Worm (Caenorhabditis elegans) whole organism, late embryonic: ENCODE results near the gene F40F8.12.

Experiments
- C38D4.7 ChIP-seq: fragments of 200-800 bp; sonication (Bioruptor generic); optimal IDR thresholded peaks from 2 replicates; lab custom pipeline; 2018; ENCODE audit warnings: mild to moderate bottlenecking, missing genetic modification characterization, moderate library complexity, missing compliant biosample characterization
- T23F11.4 ChIP-seq: fragments of 200-800 bp; sonication (Bioruptor generic); optimal IDR thresholded peaks from 2 replicates; lab custom pipeline; 2018; ENCODE audit warnings: mild to moderate bottlenecking, missing genetic modification characterization, missing compliant biosample characterization
- Y22D7AL.16 ChIP-seq: sonication (generic microtip); optimal IDR thresholded peaks from 2 replicates; lab custom pipeline; 2016; ENCODE audit warnings: missing genetic modification characterization, missing compliant biosample characterization
- ahr-1 ChIP-seq: sonication (generic microtip); optimal IDR thresholded peaks from 2 replicates; lab custom pipeline; 2016; ENCODE audit warnings: missing genetic modification characterization, missing compliant biosample characterization
- ceh-18 ChIP-seq: sonication (generic microtip); optimal IDR thresholded peaks from 2 replicates; lab custom pipeline; 2016; ENCODE audit warnings: missing genetic modification characterization, missing compliant biosample characterization
- ceh-19 ChIP-seq: fragments of 200-800 bp; sonication (Bioruptor generic); optimal IDR thresholded peaks from 2 replicates; lab custom pipeline; 2018; ENCODE audit warnings: mild to moderate bottlenecking, missing genetic modification characterization, missing compliant biosample characterization
- ceh-24 ChIP-seq: sonication (generic microtip); optimal IDR thresholded peaks from 2 replicates; lab custom pipeline; 2016; ENCODE audit warnings: mild to moderate bottlenecking, missing genetic modification characterization, missing compliant biosample characterization
- ceh-30 ChIP-seq: fragments of 150-350 bp; optimal IDR thresholded peaks from 2 replicates; lab custom pipeline; 2014; ENCODE audit warnings: missing biosample characterization, missing genetic modification characterization
- ceh-31 ChIP-seq: sonication (generic microtip); optimal IDR thresholded peaks from 2 replicates; lab custom pipeline; 2016; ENCODE audit warnings: missing genetic modification characterization, missing compliant biosample characterization
- ceh-6 ChIP-seq: fragments of 200-800 bp; sonication (Bioruptor generic); optimal IDR thresholded peaks from 2 replicates; lab custom pipeline; 2018; ENCODE audit warnings: mild to moderate bottlenecking, missing genetic modification characterization, missing compliant biosample characterization
- eyg-1 ChIP-seq: sonication (generic microtip); optimal IDR thresholded peaks from 2 replicates; lab custom pipeline; 2016; ENCODE audit warnings: missing genotype, missing genetic modification characterization, missing compliant biosample characterization
- fkh-10 ChIP-seq: fragments of 150-350 bp; optimal IDR thresholded peaks from 2 replicates; lab custom pipeline; 2014; ENCODE audit warnings: missing biosample characterization, missing genetic modification reagents, missing genetic modification characterization
- gmeb-2 ChIP-seq: sonication (generic microtip); optimal IDR thresholded peaks from 2 replicates; lab custom pipeline; 2016; ENCODE audit warnings: missing genetic modification characterization, inconsistent platforms, missing compliant biosample characterization
- hlh-15 ChIP-seq: sonication (generic microtip); optimal IDR thresholded peaks from 2 replicates; lab custom pipeline; 2016; ENCODE audit warnings: missing genetic modification characterization, missing compliant biosample characterization
- hlh-30 ChIP-seq: sonication (generic microtip); optimal IDR thresholded peaks from 2 replicates; lab custom pipeline; 2017; ENCODE audit warnings: antibody characterized with exemption, missing genetic modification characterization, missing compliant biosample characterization; ENCODE audit not compliant: insufficient read depth
- lin-11 ChIP-seq: fragments of 200-800 bp; sonication (Bioruptor generic); optimal IDR thresholded peaks from 2 replicates; lab custom pipeline; 2018; ENCODE audit warnings: mild to moderate bottlenecking, missing genetic modification characterization, missing compliant biosample characterization
- madf-2 ChIP-seq: sonication (generic microtip); optimal IDR thresholded peaks from 2 replicates; lab custom pipeline; 2017; ENCODE audit warnings: missing genetic modification characterization, missing compliant biosample characterization
- nfya-1 ChIP-seq: sonication (generic microtip); optimal IDR thresholded peaks from 2 replicates; lab custom pipeline; 2017; ENCODE audit warnings: missing genetic modification characterization, mild to moderate bottlenecking, missing compliant biosample characterization, antibody characterized with exemption, moderate library complexity
- nhr-11 ChIP-seq: fragments of 150-350 bp; optimal IDR thresholded peaks from 2 replicates; lab custom pipeline; 2014; ENCODE audit warnings: missing biosample characterization, missing genetic modification characterization
- npax-4 ChIP-seq: sonication (generic microtip); optimal IDR thresholded peaks from 2 replicates; lab custom pipeline; 2016; ENCODE audit warnings: missing genetic modification characterization, missing compliant biosample characterization
- pros-1 ChIP-seq: fragments of 150-350 bp; optimal IDR thresholded peaks from 2 replicates; lab custom pipeline; 2014; ENCODE audit warnings: missing biosample characterization, missing genetic modification reagents, missing genetic modification characterization
- ref-2 ChIP-seq: sonication (generic microtip); optimal IDR thresholded peaks from 2 replicates; lab custom pipeline; 2016; ENCODE audit warnings: missing genetic modification characterization, missing compliant biosample characterization
- rnt-1 ChIP-seq: sonication (generic microtip); optimal IDR thresholded peaks from 2 replicates; lab custom pipeline; 2016; ENCODE audit warnings: missing genetic modification characterization, missing compliant biosample characterization
- sdc-2 ChIP-seq: sonication (generic microtip); optimal IDR thresholded peaks from 2 replicates; lab custom pipeline; 2016; ENCODE audit warnings: missing genotype, missing genetic modification characterization, missing compliant biosample characterization
- sox-2 ChIP-seq: fragments of 200-800 bp; sonication (Bioruptor generic); IDR thresholded peaks from 2 replicates; pipeline ENCODE4 v1.3.6; 2022; ENCODE audit warnings: missing genetic modification reagents, missing genetic modification characterization, missing compliant biosample characterization
- sox-4 ChIP-seq: sonication (generic microtip); optimal IDR thresholded peaks from 2 replicates; lab custom pipeline; 2017; ENCODE audit warnings: mild to moderate bottlenecking, missing genetic modification characterization, inconsistent platforms, missing compliant biosample characterization
- tbx-7 ChIP-seq: sonication (generic microtip); optimal IDR thresholded peaks from 2 replicates; lab custom pipeline; 2016; ENCODE audit warnings: missing genotype, missing genetic modification characterization, missing compliant biosample characterization
- ttx-3 ChIP-seq: sonication (generic microtip); optimal IDR thresholded peaks from 2 replicates; lab custom pipeline; 2016; ENCODE audit warnings: missing genetic modification reagents, missing genetic modification characterization, missing compliant biosample characterization
- unc-3 ChIP-seq, 2 experiments: fragments of 200-800 bp in 1 of 2; sonication (Bioruptor generic) in 1 of 2; sonication (generic microtip) in 1 of 2; conservative IDR thresholded peaks in 1 of 2; optimal IDR thresholded peaks in 1 of 2; 2 replicates each; pipeline versions ENCODE4 v1.3.6 to Lab custom; 2016 to 2022; ENCODE audit warnings: missing compliant biosample characterization in 2 of 2, missing genetic modification characterization in 2 of 2, missing genetic modification reagents in 1 of 2
- unc-42 ChIP-seq: sonication (generic microtip); optimal IDR thresholded peaks from 2 replicates; lab custom pipeline; 2016; ENCODE audit warnings: missing genotype, missing genetic modification characterization, missing compliant biosample characterization
- unc-86 ChIP-seq: sonication (generic microtip); optimal IDR thresholded peaks from 2 replicates; lab custom pipeline; 2016; ENCODE audit warnings: missing genetic modification characterization, missing compliant biosample characterization

F40F8.12 gene

ce11 chrII:11129517-11129916 is at the start of gene F40F8.12:
Gene F40F8.12 (plus strand): TSS chrII:11129817.
- TF ChIP-seq pros-1 (tag; lab: Kevin White, UChicago), result no peak

DNA sequence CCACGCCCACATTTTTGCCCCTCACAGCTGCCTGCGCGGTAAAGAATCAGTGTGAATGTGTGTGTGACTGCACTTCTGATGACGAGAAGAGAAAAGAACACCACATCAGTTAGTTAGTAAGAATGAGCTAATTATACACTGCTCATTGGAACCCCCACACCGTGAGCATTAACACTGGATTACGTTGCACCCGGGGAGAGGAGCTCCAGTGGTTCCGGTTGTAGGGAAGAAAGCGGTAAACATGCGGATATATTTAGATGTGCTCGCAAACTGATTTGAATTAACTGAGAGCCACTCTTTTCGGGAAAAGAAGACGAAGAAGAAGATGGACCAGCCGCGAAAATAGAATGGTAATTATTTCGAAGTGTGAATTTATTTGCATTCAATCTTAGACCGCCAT is 42.8 kb upstream of the F40F8.12 start:
- TF ChIP-seq unc-42, result peak; percentile 77
- peak; percentile 18 for TF ChIP-seq ceh-31 (tag; lab: Kevin White, UChicago)
- no peak for TF ChIP-seq nhr-11 (tag; lab: Kevin White, UChicago)

ce11 chrII:11088137-11088536 is 41.5 kb upstream of the F40F8.12 start:
- TF ChIP-seq ceh-24 (tag; lab: Kevin White, UChicago) (no peak), madf-2 (tag; lab: Kevin White, UChicago) (no peak), unc-3 (GFP tag; conservative IDR thresholded peaks at IDR 0.05; lab: Robert Waterston, UW) (no peak), unc-3 (tag; optimal IDR thresholded peaks at IDR 0.05; lab: Kevin White, UChicago) (no peak), ceh-18 (no peak), lin-11 (no peak), nfya-1 (tag; lab: Kevin White, UChicago) (no peak), C38D4.7 (GFP tag; lab: Kevin White, UChicago) (no peak), unc-42 (peak; percentile 97), tbx-7 (tag; lab: Kevin White, UChicago) (no peak), gmeb-2 (tag; lab: Kevin White, UChicago) (no peak), pros-1 (tag; lab: Kevin White, UChicago) (no peak), sdc-2 (tag; lab: Kevin White, UChicago) (no peak), hlh-30 (no peak), rnt-1 (tag; lab: Kevin White, UChicago) (no peak), ahr-1 (tag; lab: Kevin White, UChicago) (no peak), ceh-31 (tag; lab: Kevin White, UChicago) (peak; percentile 5), unc-86 (tag; lab: Kevin White, UChicago) (no peak), ceh-6 (GFP tag; lab: Kevin White, UChicago) (peak; percentile 0), sox-2 (GFP tag; lab: Robert Waterston, UW) (no peak)

- TF ChIP-seq sox-4 (tag; lab: Kevin White, UChicago) (no peak), Y22D7AL.16 (tag; lab: Kevin White, UChicago) (no peak), ttx-3 (tag; lab: Kevin White, UChicago) (no peak), hlh-15 (tag; lab: Kevin White, UChicago) (no peak), lin-11 (no peak), eyg-1 (tag; lab: Kevin White, UChicago) (no peak)
Measured at ce11 chrII:11089356-11089755, 40.3 kb upstream of the F40F8.12 start, which contains the start of gene unc-53. Gene unc-53 (minus strand): TSS chrII:11089456.

DNA sequence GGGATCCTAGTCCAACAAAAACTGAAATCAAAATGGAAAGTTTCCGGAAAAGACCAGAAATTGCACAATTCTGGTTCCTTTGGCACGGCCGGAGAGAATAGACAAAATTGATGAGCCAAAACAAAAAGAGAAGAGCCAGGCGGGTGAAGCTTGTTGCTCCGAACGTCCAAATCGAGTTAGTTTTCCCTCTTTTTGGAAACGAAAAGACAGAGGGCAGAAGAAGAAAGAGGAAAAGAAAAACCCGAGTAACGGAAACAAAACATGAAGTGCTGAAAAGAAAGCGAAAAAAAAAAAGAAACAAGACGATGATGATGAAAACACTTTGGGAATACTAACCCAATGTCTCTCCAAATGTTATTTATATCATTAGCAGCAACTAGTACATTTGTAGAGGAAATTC is 38.0 kb upstream of the F40F8.12 start:
- peak; percentile 91 for TF ChIP-seq unc-42
- TF ChIP-seq ceh-24 (tag; lab: Kevin White, UChicago), result no peak
- peak; percentile 37 for TF ChIP-seq fkh-10 (GFP tag; lab: Kevin White, UChicago)

ce11 chrII:11092413-11092812 is 37.2 kb upstream of the F40F8.12 start, which contains the start of gene rpl-42:
Gene rpl-42 (plus strand): TSS chrII:11092713.
- TF ChIP-seq T23F11.4 (no peak), ceh-30 (tag; lab: Kevin White, UChicago) (no peak), ceh-19 (GFP tag; lab: Kevin White, UChicago) (no peak), gmeb-2 (tag; lab: Kevin White, UChicago) (no peak), npax-4 (tag; lab: Kevin White, UChicago) (no peak), ref-2 (tag; lab: Kevin White, UChicago) (no peak), lin-11 (no peak)
